Worm (Caenorhabditis elegans): ENCODE results near the gene ceh-89.

DNA sequence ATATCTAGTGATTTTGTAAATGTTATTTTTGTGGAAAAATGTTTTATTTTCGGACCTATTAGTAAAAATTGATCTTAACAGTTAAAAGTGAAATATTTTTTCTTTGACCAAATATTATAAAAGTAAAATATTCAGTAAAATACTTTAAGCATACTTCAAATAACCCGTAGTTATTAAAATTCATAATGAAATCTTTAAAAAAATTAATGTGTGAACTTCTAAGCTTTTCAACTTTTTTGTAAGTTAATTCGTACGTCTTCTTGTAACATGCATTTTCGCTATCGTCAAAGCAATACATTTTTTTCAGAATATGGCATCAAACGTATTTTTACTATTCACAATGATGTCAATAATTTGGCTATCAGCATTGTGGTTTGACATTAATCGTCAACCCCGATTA lies 34.0 kb downstream of the ceh-89 start, which contains the start of gene C37E2.2:
- TF ChIP-seq fkh-8 (tag; optimal IDR thresholded peaks at IDR 0.05) (no peak), unc-62 (GFP tag; optimal IDR thresholded peaks at IDR 0.05) (no peak), hpl-2 (GFP tag; optimal IDR thresholded peaks at IDR 0.05) (no peak), snpc-4 (tag; optimal IDR thresholded peaks at IDR 0.05) (no peak), snu-23 (GFP tag; optimal IDR thresholded peaks at IDR 0.05) (no peak), nhr-76 (tag; optimal IDR thresholded peaks at IDR 0.05) (no peak), dpl-1 (GFP tag; optimal IDR thresholded peaks at IDR 0.05) (no peak), nhr-90 (tag; optimal IDR thresholded peaks at IDR 0.05; ENCODE audit: poor library complexity) (no peak)
